Fruit fly (Drosophila melanogaster): ENCODE results near the gene CG15357.

Gene CG15357

dm6 chr2L:1987434-1988191 is 42.1 kb upstream of the CG15357 start, which contains the start of gene Got2 (continued):
- TF ChIP-seq CG34422 (GFP tag; IDR thresholded peaks at IDR 0.05) (peak; percentile 63; the same call in 1 of the 3 replicates), Hr39 (optimal IDR thresholded peaks at IDR 0.05) (no peak), zf30C (GFP tag; optimal IDR thresholded peaks at IDR 0.05) (no peak), tll (GFP tag; optimal IDR thresholded peaks at IDR 0.05) (no peak), CG7839 (tag; optimal IDR thresholded peaks at IDR 0.05) (peak; percentile 48), nerfin-2 (GFP tag; IDR thresholded peaks at IDR 0.05; ENCODE audit: partially characterized antibody) (peak; percentile 67), CG11093 (GFP tag; IDR thresholded peaks at IDR 0.05) (no peak), lbe (GFP tag; optimal IDR thresholded peaks at IDR 0.05) (no peak), eve (GFP tag; optimal IDR thresholded peaks at IDR 0.05) (no peak), Optix (GFP tag; IDR thresholded peaks at IDR 0.05) (no peak), scrt (GFP tag; optimal IDR thresholded peaks at IDR 0.05) (no peak), Mrtf (GFP tag; IDR thresholded peaks at IDR 0.05) (no peak), CG7745 (tag; optimal IDR thresholded peaks at IDR 0.05) (no peak), Bteb2 (GFP tag; optimal IDR thresholded peaks at IDR 0.05) (no peak), CG9817 (tag; optimal IDR thresholded peaks at IDR 0.05) (no peak), gt (GFP tag; IDR thresholded peaks at IDR 0.05) (no peak), MTF-1 (GFP tag; optimal IDR thresholded peaks at IDR 0.05; ENCODE audit: borderline replicate concordance) (no peak), CG10267 (tag; optimal IDR thresholded peaks at IDR 0.05) (no peak), CG12155 (GFP tag; optimal IDR thresholded peaks at IDR 0.05) (no peak), CG15514 (GFP tag; optimal IDR thresholded peaks at IDR 0.05) (peak; percentile 50), maf-S (GFP tag; optimal IDR thresholded peaks at IDR 0.05) (no peak), Nf-YB (GFP tag; optimal IDR thresholded peaks at IDR 0.05) (no peak), HmgD (GFP tag; optimal IDR thresholded peaks at IDR 0.05) (no peak), pho (GFP tag; optimal IDR thresholded peaks at IDR 0.05) (no peak), Abd-B (GFP tag; optimal IDR thresholded peaks at IDR 0.05) (no peak), ab (GFP tag; optimal IDR thresholded peaks at IDR 0.05) (no peak), HLH3B (GFP tag; IDR thresholded peaks at IDR 0.05) (no peak), gfzf (GFP tag; optimal IDR thresholded peaks at IDR 0.05) (no peak), prd (optimal IDR thresholded peaks at IDR 0.05) (no peak), prd (GFP tag; IDR thresholded peaks at IDR 0.05) (0 out of 3 replicates have a peak, but pooled peaks have one; percentile 32), kah (GFP tag; optimal IDR thresholded peaks at IDR 0.05) (peak; percentile 16), jigr1 (GFP tag; IDR thresholded peaks at IDR 0.05) (no peak), ham (GFP tag; IDR thresholded peaks at IDR 0.05) (no peak), fd96Cb (tag; optimal IDR thresholded peaks at IDR 0.05) (peak; percentile 6), E2f2 (GFP tag; IDR thresholded peaks at IDR 0.05) (0 out of 2 replicates have a peak, but pooled peaks have one; percentile 14), Ssrp (tag; optimal IDR thresholded peaks at IDR 0.05) (peak; percentile 13), Vsx1 (GFP tag; optimal IDR thresholded peaks at IDR 0.05) (no peak), ara (GFP tag; IDR thresholded peaks at IDR 0.05) (no peak), CG10274 (GFP tag; optimal IDR thresholded peaks at IDR 0.05) (no peak), Antp (GFP tag; optimal IDR thresholded peaks at IDR 0.05) (no peak), Poxn (GFP tag; IDR thresholded peaks at IDR 0.05) (no peak), Gug (GFP tag; IDR thresholded peaks at IDR 0.05) (no peak), Rx (GFP tag; IDR thresholded peaks at IDR 0.05) (no peak), CG15696 (tag; optimal IDR thresholded peaks at IDR 0.05) (no peak), CG8290 (GFP tag; optimal IDR thresholded peaks at IDR 0.05) (no peak), CG8290 (tag; optimal IDR thresholded peaks at IDR 0.05) (no peak), CG11504 (tag; optimal IDR thresholded peaks at IDR 0.05) (peak; percentile 44), Doc3 (GFP tag; IDR thresholded peaks at IDR 0.05; ENCODE audit: partially characterized antibody) (peak; percentile 79), CG12219 (GFP tag; optimal IDR thresholded peaks at IDR 0.05) (no peak), CG30403 (GFP tag; optimal IDR thresholded peaks at IDR 0.05) (peak; percentile 35)
